Fruit fly (Drosophila melanogaster): ENCODE results near the gene dally.
A peak's percentile ranks its signal among the peaks of the same experiment; 100 is the strongest.

DNA sequence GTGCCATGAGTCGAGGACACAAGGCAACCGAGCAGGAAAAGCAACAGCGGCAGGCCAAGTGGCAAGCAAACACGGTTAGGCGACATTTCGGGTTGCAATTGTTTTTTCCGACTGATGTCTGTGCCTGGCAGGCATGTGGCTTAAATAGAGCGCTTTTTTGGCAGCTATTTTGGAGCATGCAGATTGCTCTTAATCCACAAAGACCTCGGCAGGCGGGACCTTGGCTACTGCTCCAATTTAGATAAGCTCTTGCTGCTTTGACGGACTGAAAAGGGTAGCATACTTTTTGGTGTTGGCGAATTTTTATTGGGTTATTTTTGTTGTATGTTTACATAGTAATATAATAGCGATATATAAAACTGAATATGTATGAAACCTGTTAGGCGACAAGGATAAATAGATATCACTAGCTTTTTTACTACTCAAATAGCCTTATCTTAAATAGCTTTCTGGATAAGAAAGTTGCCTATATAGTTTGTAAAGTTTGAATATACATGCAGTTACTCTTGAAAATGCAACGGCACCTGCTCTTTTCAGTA lies 20.1 kb upstream of the dally start, which contains the start of the genes CG13312 and CG32024:
- TF ChIP-seq CG5204 (GFP tag; optimal IDR thresholded peaks at IDR 0.05) (no peak), ovo (GFP tag; optimal IDR thresholded peaks at IDR 0.05) (no peak), CG7101 (tag; optimal IDR thresholded peaks at IDR 0.05) (no peak), CG7045 (GFP tag; optimal IDR thresholded peaks at IDR 0.05) (no peak), CG33017 (tag; optimal IDR thresholded peaks at IDR 0.05) (peak; percentile 31), tj (GFP tag; optimal IDR thresholded peaks at IDR 0.05) (no peak), CG14711 (tag; optimal IDR thresholded peaks at IDR 0.05) (no peak), kay (GFP tag; ENCODE audit: borderline replicate concordance) (no peak), Hr96 (GFP tag; optimal IDR thresholded peaks at IDR 0.05) (no peak), bab1 (GFP tag; optimal IDR thresholded peaks at IDR 0.05) (no peak), CG12768 (GFP tag; optimal IDR thresholded peaks at IDR 0.05) (no peak), cic (GFP tag; optimal IDR thresholded peaks at IDR 0.05) (no peak), Mnt (GFP tag; optimal IDR thresholded peaks at IDR 0.05) (no peak), pad (GFP tag; optimal IDR thresholded peaks at IDR 0.05) (no peak)

All from whole organism, adult.